Fruit fly (Drosophila melanogaster): ENCODE measurements around the gene Hex-A.

Hex-A gene

DNA sequence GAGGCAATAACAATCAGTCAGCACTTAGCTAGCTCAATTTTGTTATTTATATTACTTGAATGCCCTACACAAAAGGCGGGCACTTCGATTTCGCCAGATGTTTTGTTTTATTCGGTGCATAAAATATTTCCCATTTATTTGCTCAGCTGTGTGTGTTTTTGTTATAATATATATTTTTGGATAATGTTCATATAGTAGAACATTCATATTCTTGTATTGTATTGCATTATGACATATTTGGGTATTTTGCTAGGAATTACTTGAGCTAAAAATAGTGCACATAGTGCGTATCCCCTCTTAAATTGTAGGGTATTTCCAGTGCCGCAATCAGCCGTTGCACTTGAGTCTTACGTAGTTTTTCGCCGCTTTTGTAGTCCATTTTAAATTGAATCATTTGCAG lies 4.5 kb downstream of the Hex-A start (continued):
- TF ChIP-seq HLHmδ (GFP tag; optimal IDR thresholded peaks at IDR 0.05) (no peak), Sox100B (GFP tag; optimal IDR thresholded peaks at IDR 0.05) (peak; percentile 62), HmgZ (tag; optimal IDR thresholded peaks at IDR 0.05) (peak; percentile 10), sd (tag; optimal IDR thresholded peaks at IDR 0.05) (no peak), CG6683 (GFP tag; optimal IDR thresholded peaks at IDR 0.05) (no peak), CG30020 (tag; optimal IDR thresholded peaks at IDR 0.05) (no peak), CG17385 (GFP tag; optimal IDR thresholded peaks at IDR 0.05) (peak; percentile 48), CG15073 (GFP tag; optimal IDR thresholded peaks at IDR 0.05) (no peak), grn (GFP tag; optimal IDR thresholded peaks at IDR 0.05) (no peak), CG10366 (GFP tag; IDR thresholded peaks at IDR 0.05) (no peak), CG33213 (GFP tag; optimal IDR thresholded peaks at IDR 0.05) (no peak), zfh1 (GFP tag; IDR thresholded peaks at IDR 0.05) (no peak), CG9215 (GFP tag; IDR thresholded peaks at IDR 0.05) (no peak; the same call in 1 of the 2 replicates), CG17361 (GFP tag; IDR thresholded peaks at IDR 0.05) (peak; percentile 62), CG14050 (GFP tag; IDR thresholded peaks at IDR 0.05) (0 out of 3 replicates have a peak, but pooled peaks have one; percentile 9), CG6689 (GFP tag; IDR thresholded peaks at IDR 0.05) (peak; percentile 55), Dip3 (GFP tag; optimal IDR thresholded peaks at IDR 0.05) (peak; percentile 22), Ets65A (GFP tag) (peak; percentile 90), CG4707 (GFP tag; optimal IDR thresholded peaks at IDR 0.05) (peak; percentile 5), caup (GFP tag; optimal IDR thresholded peaks at IDR 0.05; ENCODE audit: severe bottlenecking) (peak; percentile 38), pros (GFP tag; optimal IDR thresholded peaks at IDR 0.05) (no peak), CG3065 (GFP tag; optimal IDR thresholded peaks at IDR 0.05) (no peak), aop (GFP tag; IDR thresholded peaks at IDR 0.05) (no peak), CG17912 (GFP tag; optimal IDR thresholded peaks at IDR 0.05) (no peak), chinmo (GFP tag; IDR thresholded peaks at IDR 0.05; ENCODE audit: partially characterized antibody) (no peak), CkIIα-i1 (GFP tag; IDR thresholded peaks at IDR 0.05) (no peak), emc (GFP tag; optimal IDR thresholded peaks at IDR 0.05) (no peak), CG11504 (tag; optimal IDR thresholded peaks at IDR 0.05) (peak; percentile 77), wor (GFP tag; IDR thresholded peaks at IDR 0.05) (no peak), CG10274 (GFP tag; optimal IDR thresholded peaks at IDR 0.05) (peak; percentile 52), CG4854 (GFP tag; optimal IDR thresholded peaks at IDR 0.05) (no peak), CG10462 (GFP tag; optimal IDR thresholded peaks at IDR 0.05) (no peak), HmgD (GFP tag; optimal IDR thresholded peaks at IDR 0.05) (no peak), CG2129 (GFP tag; IDR thresholded peaks at IDR 0.05; ENCODE audit: partially characterized antibody) (no peak), CG3163 (GFP tag; optimal IDR thresholded peaks at IDR 0.05) (no peak), cwo (GFP tag; optimal IDR thresholded peaks at IDR 0.05) (peak; percentile 31), CG2199 (GFP tag; IDR thresholded peaks at IDR 0.05) (no peak), CG17186 (GFP tag; optimal IDR thresholded peaks at IDR 0.05) (no peak), hkb (optimal IDR thresholded peaks at IDR 0.05) (no peak), hkb (GFP tag; IDR thresholded peaks at IDR 0.05) (peak; percentile 66), Asciz (GFP tag; optimal IDR thresholded peaks at IDR 0.05) (peak; percentile 51), Fer2 (tag; optimal IDR thresholded peaks at IDR 0.05) (peak; percentile 30), wdn (GFP tag; IDR thresholded peaks at IDR 0.05) (no peak), CG15479 (GFP tag; optimal IDR thresholded peaks at IDR 0.05) (no peak), vfl (GFP tag; optimal IDR thresholded peaks at IDR 0.05) (no peak), danr (GFP tag; IDR thresholded peaks at IDR 0.05) (no peak), Six4 (GFP tag; optimal IDR thresholded peaks at IDR 0.05) (no peak), CG32532 (GFP tag; IDR thresholded peaks at IDR 0.05) (0 out of 2 replicates have a peak, but pooled peaks have one; percentile 33), Ssrp (tag; optimal IDR thresholded peaks at IDR 0.05) (peak; percentile 47), Chrac-16 (GFP tag; optimal IDR thresholded peaks at IDR 0.05) (no peak), fd3F (GFP tag; optimal IDR thresholded peaks at IDR 0.05) (peak; percentile 37), cas (GFP tag; IDR thresholded peaks at IDR 0.05) (no peak)

Data from whole organism, embryonic.